Worm (Caenorhabditis elegans): ENCODE results near the gene lonp-2.

Gene lonp-2

ce11 chrIII:12130052-12130451, 22.5 kb downstream of the lonp-2 start, which contains the start of gene Y75B8A.6:
TSS of gene Y75B8A.6 (minus strand) at chrIII:12130343.
- TF ChIP-seq ztf-23 (GFP tag; IDR thresholded peaks at IDR 0.05) (no peak), ztf-29 (GFP tag; IDR thresholded peaks at IDR 0.05) (no peak), med-1 (GFP tag; optimal IDR thresholded peaks at IDR 0.05; ENCODE audit: insufficient read depth) (no peak), cog-1 (tag; optimal IDR thresholded peaks at IDR 0.05) (no peak), klf-2 (GFP tag; conservative IDR thresholded peaks at IDR 0.05) (no peak), tab-1 (GFP tag; IDR thresholded peaks at IDR 0.05) (no peak), flt-1 (GFP tag; IDR thresholded peaks at IDR 0.05) (peak; percentile 63; the same call in 1 of the 2 replicates), T22C8.4 (GFP tag; IDR thresholded peaks at IDR 0.05) (no peak)

DNA sequence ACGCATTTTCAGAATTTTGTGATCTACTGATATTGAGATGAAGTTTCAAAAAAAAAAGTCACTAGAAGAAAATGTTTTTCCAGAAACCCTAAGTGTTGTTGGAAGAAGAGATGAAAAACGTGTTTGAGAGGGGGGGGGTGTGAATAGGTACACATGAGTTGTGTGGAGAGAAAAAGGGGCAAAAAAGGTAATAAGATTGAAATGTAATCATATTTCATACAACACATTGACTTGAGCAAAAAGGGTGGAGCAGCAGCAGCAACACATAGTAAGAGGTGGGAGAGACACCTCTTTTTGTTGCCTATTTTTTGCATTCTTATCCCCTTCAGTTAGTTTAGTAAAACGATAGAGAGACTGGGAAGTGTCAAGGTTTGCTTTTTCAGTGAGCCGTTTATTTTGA, 23.2 kb downstream of the lonp-2 start:
- TF ChIP-seq ztf-29 (GFP tag; IDR thresholded peaks at IDR 0.05) (no peak), ztf-23 (GFP tag; IDR thresholded peaks at IDR 0.05) (no peak), ref-1 (GFP tag; conservative IDR thresholded peaks at IDR 0.05) (no peak), T22C8.4 (GFP tag; IDR thresholded peaks at IDR 0.05) (no peak), klf-2 (GFP tag; conservative IDR thresholded peaks at IDR 0.05) (no peak), med-1 (GFP tag; optimal IDR thresholded peaks at IDR 0.05; ENCODE audit: insufficient read depth) (no peak), flt-1 (GFP tag; IDR thresholded peaks at IDR 0.05) (no peak), cog-1 (tag; optimal IDR thresholded peaks at IDR 0.05) (no peak), tab-1 (GFP tag; IDR thresholded peaks at IDR 0.05) (no peak)

- TF ChIP-seq ztf-23 (GFP tag; IDR thresholded peaks at IDR 0.05) (0 out of 2 replicates have a peak, but pooled peaks have one; percentile 11), ztf-29 (GFP tag; IDR thresholded peaks at IDR 0.05) (peak; percentile 65; the same call in 1 of the 2 replicates), klf-2 (GFP tag; conservative IDR thresholded peaks at IDR 0.05) (no peak), flt-1 (GFP tag; IDR thresholded peaks at IDR 0.05) (0 out of 2 replicates have a peak, but pooled peaks have one; percentile 9)
Measured at ce11 chrIII:12131751-12132150, 24.2 kb downstream of the lonp-2 start.

DNA sequence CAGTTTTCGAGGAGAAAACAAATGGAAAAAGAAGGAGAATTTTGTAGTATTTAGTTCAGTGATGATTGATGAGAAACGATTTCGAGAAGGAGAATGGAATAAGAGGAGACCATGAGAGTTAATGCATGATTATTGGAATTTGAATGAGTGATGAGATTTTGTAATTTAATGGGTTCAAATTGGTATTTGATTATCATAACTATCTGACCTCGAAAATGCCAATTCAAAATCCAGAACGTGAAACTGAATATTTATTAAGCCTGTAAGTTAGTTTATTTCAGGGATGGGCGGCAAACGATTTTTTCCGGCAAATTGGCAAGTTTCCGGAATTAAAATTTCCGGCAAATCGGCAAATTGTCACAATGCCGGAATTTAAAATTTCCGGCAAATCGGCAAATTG, 25.5 kb downstream of the lonp-2 start:
- TF ChIP-seq flt-1 (GFP tag; IDR thresholded peaks at IDR 0.05) (0 out of 2 replicates have a peak, but pooled peaks have one; percentile 26), ref-1 (GFP tag; conservative IDR thresholded peaks at IDR 0.05) (no peak)

DNA sequence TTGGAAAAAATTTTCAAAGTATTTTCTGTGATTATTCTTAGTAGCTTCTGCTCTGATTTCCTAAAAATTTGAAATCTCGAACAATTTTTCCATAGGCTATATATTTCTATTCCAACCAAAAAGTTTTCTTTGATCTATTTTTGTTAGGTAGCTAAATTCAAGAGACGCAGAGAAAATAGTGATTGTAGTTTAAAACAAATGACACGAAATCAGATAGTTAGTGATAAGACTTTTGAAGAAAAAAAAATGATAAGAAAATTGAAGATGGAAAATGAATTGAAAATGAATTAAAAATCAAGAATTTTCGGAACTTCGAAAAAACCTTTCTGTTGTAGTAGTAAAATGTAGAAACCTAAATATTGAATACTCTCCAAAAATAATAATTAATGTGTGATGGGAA, 28.0 kb downstream of the lonp-2 start:
- TF ChIP-seq ztf-23 (GFP tag; IDR thresholded peaks at IDR 0.05) = no peak
- no peak for TF ChIP-seq T22C8.4 (GFP tag; IDR thresholded peaks at IDR 0.05)
- TF ChIP-seq ztf-29 (GFP tag; IDR thresholded peaks at IDR 0.05) = no peak
- TF ChIP-seq flt-1 (GFP tag; IDR thresholded peaks at IDR 0.05) = no peak
- no peak for TF ChIP-seq ref-1 (GFP tag; conservative IDR thresholded peaks at IDR 0.05)
- TF ChIP-seq tab-1 (GFP tag; IDR thresholded peaks at IDR 0.05) = no peak
- no peak for TF ChIP-seq klf-2 (GFP tag; conservative IDR thresholded peaks at IDR 0.05)
- no peak for TF ChIP-seq med-1 (GFP tag; optimal IDR thresholded peaks at IDR 0.05; ENCODE audit: insufficient read depth)
- no peak for TF ChIP-seq cog-1 (tag; optimal IDR thresholded peaks at IDR 0.05)

DNA sequence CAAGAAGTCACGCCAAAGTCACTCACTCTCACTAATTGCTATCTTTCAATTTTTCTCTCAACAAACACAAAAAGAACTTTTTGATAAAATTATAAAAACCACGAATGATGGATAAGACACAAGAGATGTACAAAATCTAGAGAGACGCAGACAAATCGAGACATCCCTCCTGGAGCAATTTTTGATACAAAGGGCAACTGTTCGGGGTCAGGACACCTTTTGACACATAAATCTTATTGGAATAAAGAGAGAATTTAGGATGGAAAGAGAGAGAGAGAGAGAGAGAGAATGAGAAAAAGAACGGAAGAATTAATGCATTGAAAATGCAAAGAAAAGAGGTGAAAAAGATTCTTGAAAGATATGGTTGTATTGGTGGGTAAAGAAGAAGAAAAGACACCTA, 29.5 kb downstream of the lonp-2 start:
- no peak for TF ChIP-seq med-1 (GFP tag; optimal IDR thresholded peaks at IDR 0.05; ENCODE audit: insufficient read depth)
- no peak for TF ChIP-seq T22C8.4 (GFP tag; IDR thresholded peaks at IDR 0.05)
- TF ChIP-seq klf-2 (GFP tag; conservative IDR thresholded peaks at IDR 0.05) = no peak
- TF ChIP-seq ref-1 (GFP tag; conservative IDR thresholded peaks at IDR 0.05) = no peak
- no peak for TF ChIP-seq ztf-23 (GFP tag; IDR thresholded peaks at IDR 0.05)
- no peak for TF ChIP-seq ztf-29 (GFP tag; IDR thresholded peaks at IDR 0.05)
- TF ChIP-seq flt-1 (GFP tag; IDR thresholded peaks at IDR 0.05) = no peak
- TF ChIP-seq tab-1 (GFP tag; IDR thresholded peaks at IDR 0.05) = no peak
- no peak for TF ChIP-seq cog-1 (tag; optimal IDR thresholded peaks at IDR 0.05)

ce11 chrIII:12137515-12137914, 29.9 kb downstream of the lonp-2 start:
- no peak for TF ChIP-seq T22C8.4 (GFP tag; IDR thresholded peaks at IDR 0.05)
- no peak for TF ChIP-seq ref-1 (GFP tag; conservative IDR thresholded peaks at IDR 0.05)
- no peak for TF ChIP-seq ztf-29 (GFP tag; IDR thresholded peaks at IDR 0.05)
- no peak for TF ChIP-seq flt-1 (GFP tag; IDR thresholded peaks at IDR 0.05)
- TF ChIP-seq med-1 (GFP tag; optimal IDR thresholded peaks at IDR 0.05; ENCODE audit: insufficient read depth) = no peak
- TF ChIP-seq cog-1 (tag; optimal IDR thresholded peaks at IDR 0.05) = no peak
- TF ChIP-seq klf-2 (GFP tag; conservative IDR thresholded peaks at IDR 0.05) = no peak
- no peak for TF ChIP-seq tab-1 (GFP tag; IDR thresholded peaks at IDR 0.05)
- TF ChIP-seq ztf-23 (GFP tag; IDR thresholded peaks at IDR 0.05) = no peak

- TF ChIP-seq ztf-23 (GFP tag; IDR thresholded peaks at IDR 0.05) (no peak), flt-1 (GFP tag; IDR thresholded peaks at IDR 0.05) (no peak), cog-1 (tag; optimal IDR thresholded peaks at IDR 0.05) (no peak), tab-1 (GFP tag; IDR thresholded peaks at IDR 0.05) (no peak), med-1 (GFP tag; optimal IDR thresholded peaks at IDR 0.05; ENCODE audit: insufficient read depth) (no peak), T22C8.4 (GFP tag; IDR thresholded peaks at IDR 0.05) (no peak), ref-1 (GFP tag; conservative IDR thresholded peaks at IDR 0.05) (no peak), klf-2 (GFP tag; conservative IDR thresholded peaks at IDR 0.05) (no peak), ztf-29 (GFP tag; IDR thresholded peaks at IDR 0.05) (no peak)
Measured at ce11 chrIII:12138235-12138634, 30.7 kb downstream of the lonp-2 start.

DNA sequence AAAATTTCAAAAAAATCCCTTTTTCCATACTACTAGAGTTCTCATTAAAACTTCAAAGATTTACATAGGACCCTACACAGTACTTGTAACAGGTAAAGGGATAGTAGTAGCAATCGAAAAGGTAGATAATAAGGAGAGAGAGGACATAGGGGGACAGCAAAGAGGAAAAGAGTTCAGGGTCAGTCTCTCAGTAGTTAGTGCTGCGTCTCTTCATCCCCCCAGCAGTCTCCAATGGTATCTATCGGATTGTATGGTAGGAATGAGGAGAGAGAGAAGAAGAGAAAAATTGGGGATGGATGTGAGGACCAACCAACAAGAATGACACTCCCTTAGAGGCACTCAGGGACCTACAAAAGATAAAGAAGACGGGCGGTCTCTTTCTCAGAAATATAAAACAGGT, 31.9 kb downstream of the lonp-2 start:
- TF ChIP-seq T22C8.4 (GFP tag; IDR thresholded peaks at IDR 0.05) = no peak
- no peak for TF ChIP-seq ztf-29 (GFP tag; IDR thresholded peaks at IDR 0.05)
- TF ChIP-seq klf-2 (GFP tag; conservative IDR thresholded peaks at IDR 0.05) = no peak
- TF ChIP-seq ztf-23 (GFP tag; IDR thresholded peaks at IDR 0.05) = no peak
- TF ChIP-seq tab-1 (GFP tag; IDR thresholded peaks at IDR 0.05) = no peak

DNA sequence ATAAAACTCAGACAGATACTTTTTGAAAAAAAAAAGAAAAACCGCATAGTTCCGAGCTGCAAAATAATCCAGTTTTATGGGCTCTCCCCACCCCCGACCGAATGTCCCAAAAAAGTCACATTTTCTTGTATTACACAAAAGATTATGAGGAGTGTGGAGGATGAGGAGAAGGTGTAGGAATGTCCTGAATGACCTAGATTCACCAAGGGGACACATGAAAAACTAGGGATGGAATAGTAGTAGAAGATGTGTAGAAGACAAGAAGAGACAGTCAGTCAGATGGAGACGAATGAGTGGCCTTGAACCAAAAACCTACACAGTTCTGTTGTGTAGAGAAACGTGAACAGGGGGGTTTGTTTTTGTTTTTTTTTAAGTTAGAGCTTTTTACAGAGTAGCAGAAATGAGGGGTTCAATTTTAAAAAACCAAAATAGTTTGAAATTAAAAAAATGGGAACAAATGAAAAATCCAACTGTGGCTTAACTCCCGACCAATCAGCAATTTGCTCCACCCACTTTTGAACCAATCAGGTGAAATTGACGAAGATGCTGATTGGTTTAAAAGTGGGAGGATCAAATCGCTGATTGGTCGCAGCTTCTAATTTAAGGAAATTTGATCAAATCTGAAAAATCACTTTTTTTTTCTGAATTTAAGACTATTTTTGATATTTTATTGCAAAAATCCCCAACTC, 35.0 kb downstream of the lonp-2 start:
- TF ChIP-seq ztf-29 (GFP tag; IDR thresholded peaks at IDR 0.05) (no peak), ref-1 (GFP tag; conservative IDR thresholded peaks at IDR 0.05) (no peak), cog-1 (tag; optimal IDR thresholded peaks at IDR 0.05) (no peak), T22C8.4 (GFP tag; IDR thresholded peaks at IDR 0.05) (no peak), ztf-23 (GFP tag; IDR thresholded peaks at IDR 0.05) (no peak), flt-1 (GFP tag; IDR thresholded peaks at IDR 0.05) (no peak), tab-1 (GFP tag; IDR thresholded peaks at IDR 0.05) (no peak), klf-2 (GFP tag; conservative IDR thresholded peaks at IDR 0.05) (no peak), med-1 (GFP tag; optimal IDR thresholded peaks at IDR 0.05; ENCODE audit: insufficient read depth) (no peak)

Data from whole organism, midembryonic.